Fruit fly (Drosophila melanogaster) whole organism, adult: Measurements from ENCODE around the gene CG31663.

ENCODE experiments used
- CG11617 ChIP-seq: fragments of 200-800 bp; sonication (Bioruptor generic); optimal IDR thresholded peaks from 2 replicates; lab custom pipeline; 2017; ENCODE audit warnings: mild to moderate bottlenecking, missing biosample characterization, missing genetic modification reagents, missing genetic modification characterization
- CG1620 ChIP-seq: fragments of 200-800 bp; sonication (Bioruptor generic); optimal IDR thresholded peaks from 2 replicates; lab custom pipeline; 2016; ENCODE audit warnings: missing biosample characterization, missing genetic modification characterization
- CG7101 ChIP-seq: fragments of 200-800 bp; sonication (Bioruptor generic); optimal IDR thresholded peaks from 2 replicates; lab custom pipeline; 2018; ENCODE audit warnings: missing biosample characterization, mild to moderate bottlenecking, missing genetic modification characterization, moderate library complexity
- Mnt ChIP-seq: fragments of 200-800 bp; sonication (Bioruptor generic); optimal IDR thresholded peaks from 2 replicates; lab custom pipeline; 2016; ENCODE audit warnings: missing biosample characterization, mild to moderate bottlenecking, missing genetic modification characterization
- cic ChIP-seq: fragments of 200-800 bp; sonication (Bioruptor generic); optimal IDR thresholded peaks from 2 replicates; lab custom pipeline; 2017; ENCODE audit warnings: missing biosample characterization, mild to moderate bottlenecking, missing genetic modification characterization, moderate library complexity
- cnc ChIP-seq, 2 experiments: fragments of >200 bp; optimal IDR thresholded peaks; 2 replicates each; lab custom pipeline; 2017
- ovo ChIP-seq: fragments of 200-800 bp; sonication (Bioruptor generic); optimal IDR thresholded peaks from 2 replicates; lab custom pipeline; 2016; ENCODE audit warnings: missing biosample characterization, missing genetic modification characterization
- pad ChIP-seq: fragments of 200-800 bp; sonication (Bioruptor generic); optimal IDR thresholded peaks from 3 replicates; lab custom pipeline; 2017; ENCODE audit warnings: missing biosample characterization, missing genetic modification characterization, mild to moderate bottlenecking, moderate library complexity, missing genetic modification reagents
- toe ChIP-seq: fragments of 200-800 bp; sonication (Bioruptor generic); optimal IDR thresholded peaks from 2 replicates; lab custom pipeline; 2016; ENCODE audit warnings: missing biosample characterization, missing genetic modification characterization

CG31663 gene

DNA sequence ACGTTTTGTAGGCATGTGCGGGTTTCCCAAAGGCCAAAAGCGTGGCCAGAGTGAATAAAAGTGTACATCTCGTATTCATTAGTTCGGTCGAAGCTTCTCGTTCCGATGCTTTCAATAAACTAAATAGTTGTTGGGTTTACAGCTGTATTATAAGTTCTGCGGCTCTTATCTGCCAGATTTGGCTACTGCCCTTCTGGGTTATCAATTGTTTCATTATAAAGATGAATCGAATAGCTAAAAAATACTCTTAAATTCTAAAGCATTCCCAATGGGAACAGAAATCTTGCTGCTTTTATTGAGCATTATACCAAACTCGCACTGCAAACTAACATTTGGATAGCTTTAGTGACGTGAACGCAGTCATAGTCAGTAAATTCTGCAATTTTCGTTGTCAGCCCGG lies 54.9 kb downstream of the CG31663 start, which contains the start of gene CG31664:
TSS of gene CG31664 (minus strand) at position 101 of the 400 bp plus-strand sequence.
- TF ChIP-seq cic (GFP tag; lab: Kevin White, UChicago) (no peak), ovo (no peak), CG7101 (tag; lab: Kevin White, UChicago) (no peak), CG11617 (GFP tag; lab: Kevin White, UChicago) (no peak), pad (GFP tag; lab: Kevin White, UChicago) (no peak), Mnt (no peak)

DNA sequence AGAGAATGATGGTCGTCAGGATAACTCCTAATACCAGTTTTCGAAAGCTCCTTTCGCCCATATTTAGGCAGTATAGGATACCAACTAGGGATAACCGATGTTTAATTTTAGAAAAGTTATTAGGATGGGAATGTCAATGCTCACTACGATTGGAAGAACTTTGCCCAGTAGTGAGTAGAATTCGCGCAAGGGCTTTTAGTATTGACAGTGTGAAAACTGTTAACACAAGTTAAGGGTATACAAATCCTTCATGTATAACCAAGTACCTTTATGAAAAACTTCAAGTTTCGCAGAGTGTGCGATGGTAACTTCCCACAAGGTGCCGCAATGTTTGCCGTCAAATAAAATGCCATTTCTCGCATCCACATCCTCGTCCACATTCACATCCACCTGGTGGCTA lies 58.0 kb downstream of the CG31663 start, which contains the start of gene CG31933:
TSS of gene CG31933 (minus strand) at position 101 of the 400 bp plus-strand sequence.
- no peak for TF ChIP-seq CG1620 (GFP tag; lab: Kevin White, UChicago)
- no peak for TF ChIP-seq cnc (optimal IDR thresholded peaks at IDR 0.05; lab: Kevin White, UChicago)
- TF ChIP-seq toe (GFP tag; lab: Kevin White, UChicago), result no peak
- no peak for TF ChIP-seq ovo
